Worm (Caenorhabditis elegans) whole organism, mixed stage, embryonic: ENCODE data around the gene aman-2.

ENCODE experiments used
- M03D4.4 ChIP-seq: sonication (generic microtip); optimal IDR thresholded peaks from 2 replicates; lab custom pipeline; 2017; ENCODE audit warnings: mild to moderate bottlenecking, missing genetic modification characterization, missing compliant biosample characterization
- bed-3 ChIP-seq: fragments of 200-800 bp; sonication (Bioruptor generic); optimal IDR thresholded peaks from 3 replicates; lab custom pipeline; 2018; ENCODE audit warnings: mild to moderate bottlenecking, missing genetic modification characterization, moderate library complexity, missing compliant biosample characterization
- blmp-1 ChIP-seq: fragments of 150-350 bp; optimal IDR thresholded peaks from 2 replicates; lab custom pipeline; 2014; ENCODE audit warnings: missing biosample characterization, missing genetic modification characterization
- ceh-39 ChIP-seq: fragments of 150-350 bp; optimal IDR thresholded peaks from 2 replicates; lab custom pipeline; 2014; ENCODE audit warnings: missing biosample characterization, missing genetic modification characterization
- ceh-43 ChIP-seq: fragments of 200-800 bp; sonication (Bioruptor generic); optimal IDR thresholded peaks from 2 replicates; lab custom pipeline; 2018; ENCODE audit warnings: mild to moderate bottlenecking, missing genetic modification characterization, moderate library complexity, missing compliant biosample characterization
- ceh-83 ChIP-seq: fragments of 200-800 bp; sonication (Bioruptor generic); optimal IDR thresholded peaks from 2 replicates; lab custom pipeline; 2018; ENCODE audit warnings: mild to moderate bottlenecking, missing genetic modification characterization, missing compliant biosample characterization
- ces-1 ChIP-seq: fragments of 150-350 bp; optimal IDR thresholded peaks from 2 replicates; lab custom pipeline; 2014; ENCODE audit warnings: missing biosample characterization, missing genetic modification reagents, missing genetic modification characterization
- cnd-1 ChIP-seq: fragments of 200-800 bp; sonication (Bioruptor generic); optimal IDR thresholded peaks from 2 replicates; lab custom pipeline; 2018; ENCODE audit warnings: mild to moderate bottlenecking, missing genetic modification characterization, missing compliant biosample characterization
- drap-1 ChIP-seq: fragments of 200-800 bp; sonication (Bioruptor generic); optimal IDR thresholded peaks from 3 replicates; lab custom pipeline; 2018; ENCODE audit warnings: mild to moderate bottlenecking, missing genetic modification characterization, missing compliant biosample characterization
- elt-1 ChIP-seq: sonication (generic microtip); optimal IDR thresholded peaks from 2 replicates; lab custom pipeline; 2017; ENCODE audit warnings: missing genetic modification characterization, mild to moderate bottlenecking, missing compliant biosample characterization, antibody characterized with exemption, moderate library complexity, borderline replicate concordance; ENCODE audit not compliant: insufficient read depth
- elt-3 ChIP-seq: fragments of 150-350 bp; optimal IDR thresholded peaks from 2 replicates; lab custom pipeline; 2014; ENCODE audit warnings: missing biosample characterization, missing genetic modification characterization
- flh-1 ChIP-seq: fragments of 200-800 bp; sonication (Bioruptor generic); optimal IDR thresholded peaks from 2 replicates; lab custom pipeline; 2018; ENCODE audit warnings: mild to moderate bottlenecking, missing genetic modification characterization, moderate library complexity, missing compliant biosample characterization
- ham-2 ChIP-seq: fragments of 200-800 bp; sonication (Bioruptor generic); optimal IDR thresholded peaks from 2 replicates; lab custom pipeline; 2018; ENCODE audit warnings: mild to moderate bottlenecking, missing genetic modification characterization, missing compliant biosample characterization
- hlh-1 ChIP-seq: fragments of 150-350 bp; optimal IDR thresholded peaks from 2 replicates; lab custom pipeline; 2014; ENCODE audit warnings: missing biosample characterization, missing genetic modification reagents, missing genetic modification characterization
- lin-13 ChIP-seq: fragments of 150-350 bp; optimal IDR thresholded peaks from 2 replicates; lab custom pipeline; 2014; ENCODE audit warnings: missing biosample characterization, missing genetic modification characterization
- lin-32 ChIP-seq: fragments of 200-800 bp; sonication (Bioruptor generic); optimal IDR thresholded peaks from 2 replicates; lab custom pipeline; 2018; ENCODE audit warnings: mild to moderate bottlenecking, missing genetic modification characterization, missing compliant biosample characterization
- lsy-2 ChIP-seq: fragments of 150-350 bp; optimal IDR thresholded peaks from 2 replicates; lab custom pipeline; 2014; ENCODE audit warnings: missing biosample characterization, missing genetic modification characterization
- mab-5 ChIP-seq: fragments of 150-350 bp; optimal IDR thresholded peaks from 2 replicates; lab custom pipeline; 2014; ENCODE audit warnings: missing biosample characterization, missing genetic modification characterization
- mep-1 ChIP-seq: fragments of 150-350 bp; optimal IDR thresholded peaks from 2 replicates; lab custom pipeline; 2017; ENCODE audit warnings: missing biosample characterization, missing genetic modification reagents, missing genetic modification characterization, inconsistent platforms
- mls-2 ChIP-seq: sonication (generic microtip); optimal IDR thresholded peaks from 2 replicates; lab custom pipeline; 2016; ENCODE audit warnings: mild to moderate bottlenecking, missing genetic modification characterization, moderate library complexity, missing compliant biosample characterization
- nhr-12 ChIP-seq: fragments of 150-350 bp; optimal IDR thresholded peaks from 2 replicates; lab custom pipeline; 2014; ENCODE audit warnings: missing biosample characterization, missing genetic modification characterization
- nhr-2 ChIP-seq: fragments of 150-350 bp; optimal IDR thresholded peaks from 2 replicates; lab custom pipeline; 2014; ENCODE audit warnings: missing biosample characterization, missing genetic modification characterization
- nhr-237 ChIP-seq: fragments of 150-350 bp; optimal IDR thresholded peaks from 2 replicates; lab custom pipeline; 2014; ENCODE audit warnings: missing biosample characterization, missing genetic modification characterization
- nhr-28 ChIP-seq: fragments of 150-350 bp; optimal IDR thresholded peaks from 2 replicates; lab custom pipeline; 2014; ENCODE audit warnings: missing biosample characterization, missing genetic modification characterization
- nhr-76 ChIP-seq: sonication (generic microtip); optimal IDR thresholded peaks from 2 replicates; lab custom pipeline; 2017; ENCODE audit warnings: missing biosample characterization, missing genetic modification characterization
- pha-4 ChIP-seq: fragments of 150-350 bp; optimal IDR thresholded peaks from 2 replicates; lab custom pipeline; 2018; ENCODE audit warnings: missing biosample characterization, missing genetic modification reagents, missing genetic modification characterization
- sem-2 ChIP-seq: fragments of 200-800 bp; sonication (Bioruptor generic); optimal IDR thresholded peaks from 2 replicates; lab custom pipeline; 2018; ENCODE audit warnings: mild to moderate bottlenecking, missing genetic modification characterization, missing compliant biosample characterization
- snpc-4 ChIP-seq: fragments of 150-350 bp; optimal IDR thresholded peaks from 2 replicates; lab custom pipeline; 2014; ENCODE audit warnings: missing biosample characterization, missing genetic modification characterization
- sptf-1 ChIP-seq: sonication (generic microtip); optimal IDR thresholded peaks from 2 replicates; lab custom pipeline; 2017; ENCODE audit warnings: mild to moderate bottlenecking, missing genetic modification characterization, moderate library complexity, missing compliant biosample characterization
- unc-120 ChIP-seq: sonication (generic microtip); optimal IDR thresholded peaks from 2 replicates; lab custom pipeline; 2017; ENCODE audit warnings: missing genetic modification characterization, missing compliant biosample characterization; ENCODE audit not compliant: poor library complexity, severe bottlenecking
- unc-39 ChIP-seq: fragments of 150-350 bp; optimal IDR thresholded peaks from 2 replicates; lab custom pipeline; 2014; ENCODE audit warnings: missing biosample characterization, missing genetic modification characterization
- unc-62 ChIP-seq: fragments of 150-350 bp; optimal IDR thresholded peaks from 2 replicates; lab custom pipeline; 2014; ENCODE audit warnings: missing biosample characterization, missing genetic modification reagents, missing genetic modification characterization
- zip-8 ChIP-seq: fragments of 150-350 bp; optimal IDR thresholded peaks from 2 replicates; lab custom pipeline; 2014; ENCODE audit warnings: missing biosample characterization, missing genetic modification characterization
- ztf-11 ChIP-seq: fragments of 150-350 bp; optimal IDR thresholded peaks from 2 replicates; lab custom pipeline; 2014; ENCODE audit warnings: missing biosample characterization, missing genetic modification characterization

Gene aman-2

DNA sequence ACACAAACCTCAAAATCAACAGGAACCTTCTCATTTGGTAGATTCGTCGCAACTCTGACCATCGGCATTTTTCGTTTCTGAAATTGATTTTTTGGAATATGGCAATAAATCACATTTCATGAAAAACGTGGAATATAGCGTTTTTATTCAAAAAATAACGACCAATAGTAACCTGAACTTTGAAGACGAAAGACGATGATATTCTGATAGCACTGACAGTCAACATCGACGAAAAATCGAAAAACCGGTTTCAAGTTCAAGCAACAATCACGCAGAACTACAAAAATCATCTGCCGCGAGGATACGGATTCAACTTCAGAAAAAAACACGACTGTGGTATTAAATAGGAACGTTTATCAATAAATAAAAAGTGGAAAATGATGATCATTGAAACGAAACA lies 45.1 kb upstream of the aman-2 start, which contains the start of gene mif-2:
mif-2 (minus strand) TSS at position 281 of the 400 bp plus-strand sequence.
- TF ChIP-seq unc-120, result no peak
- no peak for TF ChIP-seq elt-3
- no peak for TF ChIP-seq lin-13
- TF ChIP-seq lsy-2 (tag; lab: Kevin White, UChicago), result no peak
- no peak for TF ChIP-seq elt-1 (tag; lab: Kevin White, UChicago)
- no peak for TF ChIP-seq ztf-11 (tag; lab: Kevin White, UChicago)
- no peak for TF ChIP-seq ceh-43 (GFP tag; lab: Kevin White, UChicago)
- TF ChIP-seq unc-62 (GFP tag; lab: Kevin White, UChicago), result no peak
- no peak for TF ChIP-seq mep-1
- no peak for TF ChIP-seq ces-1
- TF ChIP-seq nhr-2 (tag; lab: Kevin White, UChicago), result no peak
- no peak for TF ChIP-seq zip-8 (tag; lab: Kevin White, UChicago)
- no peak for TF ChIP-seq mls-2 (tag; lab: Kevin White, UChicago)
- TF ChIP-seq sptf-1 (tag; lab: Kevin White, UChicago), result no peak
- TF ChIP-seq nhr-237 (tag; lab: Kevin White, UChicago), result no peak
- no peak for TF ChIP-seq cnd-1 (tag; lab: Kevin White, UChicago)
- TF ChIP-seq blmp-1 (tag; lab: Kevin White, UChicago), result no peak
- TF ChIP-seq flh-1 (GFP tag; lab: Kevin White, UChicago), result no peak

DNA sequence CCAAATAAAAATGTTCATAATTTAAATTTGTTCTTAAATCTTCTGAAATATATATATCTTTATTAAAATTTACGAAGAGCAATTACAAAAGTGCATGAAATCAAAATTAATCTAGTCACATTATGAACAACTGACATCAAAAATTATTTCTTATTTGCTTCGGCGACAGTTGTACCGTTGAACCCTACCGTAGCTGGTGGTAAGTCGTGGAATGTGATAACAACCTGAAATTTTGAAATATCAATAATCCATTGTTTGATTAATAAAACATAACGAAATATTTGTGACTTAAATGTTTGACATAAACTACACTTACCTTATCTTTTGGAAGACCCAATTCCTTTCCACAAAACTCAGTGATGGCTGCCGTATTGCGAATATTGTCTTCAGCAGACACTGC lies 43.7 kb upstream of the aman-2 start:
- TF ChIP-seq sem-2, result no peak
- TF ChIP-seq ces-1, result no peak
- TF ChIP-seq nhr-2 (tag; lab: Kevin White, UChicago), result no peak
- TF ChIP-seq elt-3, result no peak
- TF ChIP-seq M03D4.4 (tag; lab: Kevin White, UChicago), result no peak
- TF ChIP-seq ceh-83, result no peak
- no peak for TF ChIP-seq hlh-1 (tag; lab: Kevin White, UChicago)
- no peak for TF ChIP-seq nhr-76 (tag; lab: Kevin White, UChicago)
- TF ChIP-seq, all 35 proteins: peak for 0

DNA sequence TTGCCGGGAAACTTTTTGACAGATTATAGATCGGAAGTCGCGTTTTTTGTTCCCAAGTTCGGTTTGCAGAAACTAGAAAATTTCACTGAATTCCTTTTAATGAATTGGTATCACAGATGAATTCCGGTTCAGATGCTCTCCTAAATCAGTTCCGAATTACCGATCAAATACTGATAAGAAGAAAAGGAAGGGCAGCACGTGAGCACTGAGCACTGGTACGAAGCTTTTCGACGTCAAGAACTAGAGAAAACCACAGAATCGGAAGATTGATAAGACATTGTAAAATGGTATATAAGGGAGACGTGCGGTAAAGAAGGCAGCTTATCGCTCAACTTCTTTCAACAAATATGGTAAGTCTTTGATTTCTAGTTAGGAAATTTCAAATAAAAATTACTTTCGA lies 42.2 kb upstream of the aman-2 start, which contains the start of gene cpr-1:
cpr-1 (plus strand) TSS at position 319 of the 400 bp plus-strand sequence.
- no peak for TF ChIP-seq ham-2 (GFP tag; lab: Kevin White, UChicago)
- TF ChIP-seq cnd-1 (tag; lab: Kevin White, UChicago), result no peak
- TF ChIP-seq unc-62 (GFP tag; lab: Kevin White, UChicago), result no peak
- no peak for TF ChIP-seq ceh-39
- no peak for TF ChIP-seq snpc-4 (tag; lab: Kevin White, UChicago)
- no peak for TF ChIP-seq nhr-2 (tag; lab: Kevin White, UChicago)
- TF ChIP-seq hlh-1 (tag; lab: Kevin White, UChicago), result no peak
- no peak for TF ChIP-seq ceh-83
- no peak for TF ChIP-seq unc-39 (tag; lab: Kevin White, UChicago)
- no peak for TF ChIP-seq ztf-11 (tag; lab: Kevin White, UChicago)
- no peak for TF ChIP-seq sem-2
- no peak for TF ChIP-seq mls-2 (tag; lab: Kevin White, UChicago)
- no peak for TF ChIP-seq mep-1
- TF ChIP-seq pha-4 (tag; lab: Kevin White, UChicago), result no peak
- TF ChIP-seq mab-5, result no peak

DNA sequence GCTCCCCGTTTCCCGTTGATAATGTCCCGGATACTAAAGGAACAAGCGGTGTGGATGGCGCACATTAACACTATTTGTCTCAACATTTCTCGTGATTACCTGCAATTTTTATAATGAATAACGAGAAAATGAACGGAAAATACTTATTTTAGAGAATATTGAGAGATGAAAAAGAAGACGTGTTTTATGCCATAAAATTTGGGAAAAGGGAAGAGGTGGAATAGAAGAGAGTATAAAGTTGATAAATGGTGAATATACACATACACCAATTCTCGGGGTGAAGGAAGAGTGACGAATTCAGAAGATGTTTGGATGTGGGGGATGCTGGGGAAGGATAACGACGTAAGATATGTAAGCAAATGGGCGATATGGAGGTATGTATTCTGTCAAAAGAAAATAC lies 31.7 kb upstream of the aman-2 start, which contains the start of gene F58H1.7:
F58H1.7 (minus strand) TSS at position 101 of the 400 bp plus-strand sequence.
- no peak for TF ChIP-seq mls-2 (tag; lab: Kevin White, UChicago)
- TF ChIP-seq hlh-1 (tag; lab: Kevin White, UChicago), result no peak
- no peak for TF ChIP-seq ceh-83
- TF ChIP-seq lin-32, result no peak
- TF ChIP-seq nhr-237 (tag; lab: Kevin White, UChicago), result no peak
- no peak for TF ChIP-seq unc-39 (tag; lab: Kevin White, UChicago)

DNA sequence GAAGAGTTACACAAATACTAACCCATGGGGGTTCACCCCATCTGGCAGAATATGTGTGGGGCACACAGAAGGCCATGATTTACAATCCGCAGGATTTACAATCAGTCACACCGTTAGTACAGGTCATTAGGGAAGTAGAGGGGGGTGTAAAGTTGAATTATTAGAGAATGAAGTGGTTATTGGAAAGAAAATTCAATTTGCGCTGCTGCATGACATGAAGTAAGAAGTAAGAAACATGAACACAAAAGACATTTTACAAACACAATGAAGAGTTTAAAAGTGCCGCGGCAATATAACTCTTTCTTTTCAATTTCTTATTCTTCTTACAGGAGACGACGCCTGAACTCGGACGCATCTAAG lies 27.8 kb upstream of the aman-2 start:
- no peak for TF ChIP-seq ztf-11 (tag; lab: Kevin White, UChicago)
- TF ChIP-seq unc-62 (GFP tag; lab: Kevin White, UChicago), result peak; percentile 36
- TF ChIP-seq sptf-1 (tag; lab: Kevin White, UChicago), result peak; percentile 19
- TF ChIP-seq mep-1, result no peak
- TF ChIP-seq cnd-1 (tag; lab: Kevin White, UChicago), result peak; percentile 48
- TF ChIP-seq unc-39 (tag; lab: Kevin White, UChicago), result no peak
- TF ChIP-seq nhr-2 (tag; lab: Kevin White, UChicago), result peak; percentile 84
- TF ChIP-seq nhr-12, result no peak
- TF ChIP-seq nhr-28, result no peak
- TF ChIP-seq ham-2 (GFP tag; lab: Kevin White, UChicago), result no peak
- no peak for TF ChIP-seq mls-2 (tag; lab: Kevin White, UChicago)
- no peak for TF ChIP-seq blmp-1 (tag; lab: Kevin White, UChicago)
- no peak for TF ChIP-seq bed-3 (GFP tag; lab: Kevin White, UChicago)
- no peak for TF ChIP-seq ceh-83
- no peak for TF ChIP-seq lin-13
- TF ChIP-seq pha-4 (tag; lab: Kevin White, UChicago), result no peak
- TF ChIP-seq hlh-1 (tag; lab: Kevin White, UChicago), result no peak
- TF ChIP-seq mab-5, result no peak
- TF ChIP-seq ces-1, result peak; percentile 59
- no peak for TF ChIP-seq drap-1 (GFP tag; lab: Kevin White, UChicago)
- TF ChIP-seq unc-120, result no peak
